Fruit fly (Drosophila melanogaster) whole organism, adult: ENCODE results near the gene RpL36.

Source experiments
- CG11617 ChIP-seq: fragments of 200-800 bp; sonication (Bioruptor generic); optimal IDR thresholded peaks from 2 replicates; lab custom pipeline; 2017; ENCODE audit warnings: mild to moderate bottlenecking, missing biosample characterization, missing genetic modification reagents, missing genetic modification characterization
- CG12768 ChIP-seq: fragments of 200-800 bp; sonication (Bioruptor generic); optimal IDR thresholded peaks from 2 replicates; lab custom pipeline; 2017; ENCODE audit warnings: missing biosample characterization, missing genetic modification characterization, mild to moderate bottlenecking, moderate library complexity, missing genetic modification reagents
- CG14711 ChIP-seq: fragments of 200-800 bp; sonication (Bioruptor generic); optimal IDR thresholded peaks from 2 replicates; lab custom pipeline; 2018; ENCODE audit warnings: missing biosample characterization, mild to moderate bottlenecking, missing genetic modification characterization, moderate library complexity
- CG1620 ChIP-seq: fragments of 200-800 bp; sonication (Bioruptor generic); optimal IDR thresholded peaks from 2 replicates; lab custom pipeline; 2016; ENCODE audit warnings: missing biosample characterization, missing genetic modification characterization
- CG33017 ChIP-seq: fragments of 200-800 bp; sonication (Bioruptor generic); optimal IDR thresholded peaks from 2 replicates; lab custom pipeline; 2018; ENCODE audit warnings: missing biosample characterization, mild to moderate bottlenecking, missing genetic modification characterization, moderate library complexity
- CG5204 ChIP-seq: fragments of 200-800 bp; sonication (Bioruptor generic); optimal IDR thresholded peaks from 2 replicates; lab custom pipeline; 2016; ENCODE audit warnings: missing biosample characterization, missing genetic modification characterization
- CG7045 ChIP-seq: fragments of 200-800 bp; sonication (Bioruptor generic); optimal IDR thresholded peaks from 2 replicates; lab custom pipeline; 2017; ENCODE audit warnings: missing biosample characterization, mild to moderate bottlenecking, missing genetic modification characterization
- CG7101 ChIP-seq: fragments of 200-800 bp; sonication (Bioruptor generic); optimal IDR thresholded peaks from 2 replicates; lab custom pipeline; 2018; ENCODE audit warnings: missing biosample characterization, mild to moderate bottlenecking, missing genetic modification characterization, moderate library complexity
- Clk ChIP-seq: fragments of 200-800 bp; sonication (Bioruptor generic); optimal IDR thresholded peaks from 2 replicates; lab custom pipeline; 2017; ENCODE audit warnings: missing biosample characterization, missing genetic modification characterization
- Crg-1 ChIP-seq: fragments of 200-800 bp; sonication (Bioruptor generic); optimal IDR thresholded peaks from 2 replicates; lab custom pipeline; 2016; ENCODE audit warnings: missing biosample characterization, missing genetic modification characterization
- Hr96 ChIP-seq: fragments of 200-800 bp; sonication (Bioruptor generic); optimal IDR thresholded peaks from 2 replicates; lab custom pipeline; 2016; ENCODE audit warnings: missing biosample characterization, missing genetic modification characterization
- Mnt ChIP-seq: fragments of 200-800 bp; sonication (Bioruptor generic); optimal IDR thresholded peaks from 2 replicates; lab custom pipeline; 2016; ENCODE audit warnings: missing biosample characterization, mild to moderate bottlenecking, missing genetic modification characterization
- bab1 ChIP-seq: fragments of 200-800 bp; sonication (Bioruptor generic); optimal IDR thresholded peaks from 3 replicates; lab custom pipeline; 2019; ENCODE audit warnings: missing biosample characterization, mild to moderate bottlenecking, missing genetic modification characterization, moderate library complexity
- cic ChIP-seq: fragments of 200-800 bp; sonication (Bioruptor generic); optimal IDR thresholded peaks from 2 replicates; lab custom pipeline; 2017; ENCODE audit warnings: missing biosample characterization, mild to moderate bottlenecking, missing genetic modification characterization, moderate library complexity
- cnc ChIP-seq, 2 experiments: fragments of >200 bp; optimal IDR thresholded peaks; 2 replicates each; lab custom pipeline; 2017
- kay ChIP-seq: fragments of 200-800 bp; sonication (Bioruptor generic); peaks from one replicate; lab custom pipeline; 2016; ENCODE audit warnings: missing biosample characterization, missing genetic modification characterization, borderline replicate concordance
- ovo ChIP-seq: fragments of 200-800 bp; sonication (Bioruptor generic); optimal IDR thresholded peaks from 2 replicates; lab custom pipeline; 2016; ENCODE audit warnings: missing biosample characterization, missing genetic modification characterization
- pad ChIP-seq: fragments of 200-800 bp; sonication (Bioruptor generic); optimal IDR thresholded peaks from 3 replicates; lab custom pipeline; 2017; ENCODE audit warnings: missing biosample characterization, missing genetic modification characterization, mild to moderate bottlenecking, moderate library complexity, missing genetic modification reagents
- tj ChIP-seq: fragments of 200-800 bp; sonication (Bioruptor generic); optimal IDR thresholded peaks from 3 replicates; lab custom pipeline; 2017; ENCODE audit warnings: missing biosample characterization, mild to moderate bottlenecking, missing genetic modification characterization, moderate library complexity
- toe ChIP-seq: fragments of 200-800 bp; sonication (Bioruptor generic); optimal IDR thresholded peaks from 2 replicates; lab custom pipeline; 2016; ENCODE audit warnings: missing biosample characterization, missing genetic modification characterization

The RpL36 gene

dm6 chrX:597057-597456 lies 32.2 kb downstream of the RpL36 start:
- TF ChIP-seq Hr96 (GFP tag; lab: Kevin White, UChicago) (no peak), CG33017 (no peak), CG11617 (no peak), CG12768 (GFP tag; lab: Kevin White, UChicago) (no peak), ovo (no peak), Mnt (GFP tag; lab: Kevin White, UChicago) (no peak), CG1620 (GFP tag; lab: Kevin White, UChicago) (no peak), tj (GFP tag; lab: Kevin White, UChicago) (no peak), kay (GFP tag; lab: Kevin White, UChicago) (no peak), toe (GFP tag; lab: Kevin White, UChicago) (no peak), CG7101 (tag; lab: Kevin White, UChicago) (no peak)

DNA sequence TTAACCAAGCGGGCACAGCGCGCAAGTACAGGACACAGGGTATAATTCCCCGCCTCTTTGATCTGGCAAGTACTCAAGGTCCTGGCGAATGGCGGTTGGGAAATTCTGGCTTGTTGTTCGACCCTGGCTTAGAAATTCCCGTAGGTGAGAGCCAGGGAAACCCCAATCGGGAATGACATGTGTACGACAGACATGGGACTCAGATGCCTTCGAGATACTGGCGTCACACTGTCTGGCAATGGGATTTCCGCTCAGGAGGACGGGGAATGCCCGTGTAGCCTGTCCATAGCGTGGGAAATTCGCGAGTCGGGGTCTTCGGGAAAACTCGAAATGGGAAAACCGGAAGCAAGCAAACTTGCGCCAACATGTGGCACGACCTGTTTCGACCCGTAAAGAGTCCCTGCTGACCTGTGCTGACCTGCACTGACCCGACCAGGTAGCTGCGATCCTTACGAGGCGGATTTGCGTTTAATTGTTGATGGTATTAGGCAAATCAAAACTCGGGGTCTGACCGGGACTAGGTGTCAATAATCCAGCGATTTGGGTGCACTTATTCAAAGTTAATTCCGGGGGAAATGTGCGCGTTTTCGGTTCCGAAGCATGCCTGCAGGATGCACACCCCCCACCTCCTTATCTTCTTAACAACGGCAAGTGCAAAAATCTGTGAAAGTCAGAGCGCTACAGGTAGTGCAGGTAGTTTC lies 36.5 kb downstream of the RpL36 start:
- TF ChIP-seq CG7101 (tag; lab: Kevin White, UChicago), result no peak
- no peak for TF ChIP-seq cic
- no peak for TF ChIP-seq CG14711 (tag; lab: Kevin White, UChicago)
- no peak for TF ChIP-seq Hr96 (GFP tag; lab: Kevin White, UChicago)
- TF ChIP-seq CG1620 (GFP tag; lab: Kevin White, UChicago), result no peak
- TF ChIP-seq CG33017, result no peak
- no peak for TF ChIP-seq Crg-1
- TF ChIP-seq bab1 (GFP tag; lab: Kevin White, UChicago), result no peak
- no peak for TF ChIP-seq cnc (optimal IDR thresholded peaks at IDR 0.05; lab: Kevin White, UChicago)
- no peak for TF ChIP-seq Mnt (GFP tag; lab: Kevin White, UChicago)
- TF ChIP-seq pad (GFP tag; lab: Kevin White, UChicago), result no peak
- TF ChIP-seq toe (GFP tag; lab: Kevin White, UChicago), result no peak

- TF ChIP-seq Clk (GFP tag; lab: Kevin White, UChicago) (no peak), tj (GFP tag; lab: Kevin White, UChicago) (no peak), CG11617 (no peak), cnc (optimal IDR thresholded peaks at IDR 0.05; lab: Kevin White, UChicago) (no peak), toe (GFP tag; lab: Kevin White, UChicago) (no peak), CG7101 (tag; lab: Kevin White, UChicago) (no peak), cic (no peak), Mnt (GFP tag; lab: Kevin White, UChicago) (no peak), CG12768 (GFP tag; lab: Kevin White, UChicago) (no peak)
Observed at dm6 chrX:590479-590878, 38.8 kb downstream of the RpL36 start.

dm6 chrX:588941-589340 lies 40.3 kb downstream of the RpL36 start:
- TF ChIP-seq cnc (optimal IDR thresholded peaks at IDR 0.05; lab: Kevin White, UChicago) (no peak), CG7045 (no peak), CG5204 (GFP tag; lab: Kevin White, UChicago) (no peak), Hr96 (GFP tag; lab: Kevin White, UChicago) (no peak), CG11617 (no peak), CG12768 (GFP tag; lab: Kevin White, UChicago) (no peak), pad (GFP tag; lab: Kevin White, UChicago) (no peak), CG14711 (tag; lab: Kevin White, UChicago) (no peak), tj (GFP tag; lab: Kevin White, UChicago) (no peak), bab1 (GFP tag; lab: Kevin White, UChicago) (no peak), ovo (no peak), CG1620 (GFP tag; lab: Kevin White, UChicago) (no peak), Crg-1 (no peak), cic (no peak), Clk (GFP tag; lab: Kevin White, UChicago) (no peak), CG33017 (no peak), toe (GFP tag; lab: Kevin White, UChicago) (no peak), CG7101 (tag; lab: Kevin White, UChicago) (no peak), Mnt (GFP tag; lab: Kevin White, UChicago) (no peak)

- no peak for TF ChIP-seq CG7045
- TF ChIP-seq kay (GFP tag; lab: Kevin White, UChicago), result no peak
- no peak for TF ChIP-seq Mnt (GFP tag; lab: Kevin White, UChicago)
- TF ChIP-seq bab1 (GFP tag; lab: Kevin White, UChicago), result no peak
Observed at dm6 chrX:581825-582224, 47.5 kb downstream of the RpL36 start, which contains the start of gene vnd. Gene vnd (plus strand): TSS chrX:582121.

dm6 chrX:580635-581034 lies 48.6 kb downstream of the RpL36 start:
- TF ChIP-seq CG7045 (no peak), CG5204 (GFP tag; lab: Kevin White, UChicago) (no peak), Clk (GFP tag; lab: Kevin White, UChicago) (no peak), Mnt (GFP tag; lab: Kevin White, UChicago) (no peak), CG33017 (no peak), bab1 (GFP tag; lab: Kevin White, UChicago) (no peak), kay (GFP tag; lab: Kevin White, UChicago) (no peak), toe (GFP tag; lab: Kevin White, UChicago) (no peak), ovo (no peak), cic (no peak), tj (GFP tag; lab: Kevin White, UChicago) (no peak), CG12768 (GFP tag; lab: Kevin White, UChicago) (no peak), cnc (optimal IDR thresholded peaks at IDR 0.05; lab: Kevin White, UChicago) (no peak), CG14711 (tag; lab: Kevin White, UChicago) (no peak), CG11617 (no peak)
